Fruit fly (Drosophila melanogaster) whole organism, embryonic: ENCODE results near the gene mas.

Experiments
- Atf6 ChIP-seq: fragments of 200-800 bp; sonication (Bioruptor generic); IDR thresholded peaks from 2 replicates; pipeline ENCODE4 v1.3.6; 2022; ENCODE audit warnings: missing biosample characterization, missing genetic modification characterization
- CG10267 ChIP-seq: fragments of 200-800 bp; sonication (Bioruptor generic); optimal IDR thresholded peaks from 2 replicates; lab custom pipeline; 2018; ENCODE audit warnings: missing biosample characterization, mild to moderate bottlenecking, missing genetic modification characterization, moderate library complexity
- CG10274 ChIP-seq: fragments of 200-800 bp; sonication (Bioruptor generic); optimal IDR thresholded peaks from 3 replicates; lab custom pipeline; 2017; ENCODE audit warnings: missing biosample characterization, mild to moderate bottlenecking, missing genetic modification characterization
- CG10654 ChIP-seq: fragments of 200-800 bp; sonication (Bioruptor generic); optimal IDR thresholded peaks from 2 replicates; lab custom pipeline; 2016; ENCODE audit warnings: missing biosample characterization, missing genetic modification characterization
- CG10979 ChIP-seq: fragments of 200-800 bp; sonication (Bioruptor generic); optimal IDR thresholded peaks from 2 replicates; lab custom pipeline; 2018; ENCODE audit warnings: missing biosample characterization, mild to moderate bottlenecking, missing genetic modification characterization, moderate library complexity
- CG11398 ChIP-seq: fragments of 200-800 bp; sonication (Bioruptor generic); optimal IDR thresholded peaks from 2 replicates; lab custom pipeline; 2016; ENCODE audit warnings: missing biosample characterization, missing genetic modification characterization
- CG1233 ChIP-seq: fragments of 200-800 bp; sonication (Bioruptor generic); optimal IDR thresholded peaks from 4 replicates; lab custom pipeline; 2018; ENCODE audit warnings: missing biosample characterization, mild to moderate bottlenecking, missing genetic modification characterization
- CG13287 ChIP-seq: fragments of 200-800 bp; sonication (Bioruptor generic); IDR thresholded peaks from 2 replicates; pipeline ENCODE4 v1.3.6; 2022; ENCODE audit warnings: missing biosample characterization, missing genetic modification characterization; ENCODE audit not compliant: partially characterized antibody
- CG13424 ChIP-seq: fragments of 200-800 bp; sonication (Bioruptor generic); optimal IDR thresholded peaks from 2 replicates; lab custom pipeline; 2019; ENCODE audit warnings: missing biosample characterization, mild to moderate bottlenecking, missing genetic modification characterization, moderate library complexity
- CG15514 ChIP-seq: fragments of 200-800 bp; sonication (Bioruptor generic); optimal IDR thresholded peaks from 3 replicates; lab custom pipeline; 2017; ENCODE audit warnings: missing biosample characterization, missing genetic modification characterization, mild to moderate bottlenecking, moderate library complexity, missing genetic modification reagents
- CG4820 ChIP-seq: fragments of 200-800 bp; sonication (Bioruptor generic); optimal IDR thresholded peaks from 3 replicates; lab custom pipeline; 2016; ENCODE audit warnings: missing biosample characterization, missing genetic modification characterization
- CG6272 ChIP-seq: fragments of 200-800 bp; sonication (Bioruptor generic); IDR thresholded peaks from 2 replicates; pipeline ENCODE4 v1.3.6; 2022; ENCODE audit warnings: missing biosample characterization, missing genetic modification characterization
- CG7839 ChIP-seq: fragments of 200-800 bp; sonication (Bioruptor generic); optimal IDR thresholded peaks from 3 replicates; lab custom pipeline; 2018; ENCODE audit warnings: missing biosample characterization, mild to moderate bottlenecking, missing genetic modification characterization, moderate library complexity
- CG8290 ChIP-seq, 3 experiments: fragments of 200-800 bp; sonication (Bioruptor generic); optimal IDR thresholded peaks; 2 replicates each; lab custom pipeline; 2016 to 2019; ENCODE audit warnings: missing biosample characterization in 3 of 3, missing genetic modification characterization in 3 of 3, mild to moderate bottlenecking in 2 of 3, moderate library complexity in 1 of 3
- Dp ChIP-seq: fragments of 200-800 bp; sonication (Bioruptor generic); optimal IDR thresholded peaks from 2 replicates; lab custom pipeline; 2018; ENCODE audit warnings: missing biosample characterization, mild to moderate bottlenecking, missing genetic modification characterization, moderate library complexity
- HLH54F ChIP-seq: fragments of 200-800 bp; sonication (Bioruptor generic); optimal IDR thresholded peaks from 3 replicates; lab custom pipeline; 2016; ENCODE audit warnings: missing biosample characterization, missing genetic modification characterization
- HmgZ ChIP-seq: fragments of 200-800 bp; sonication (Bioruptor generic); optimal IDR thresholded peaks from 2 replicates; lab custom pipeline; 2018; ENCODE audit warnings: missing biosample characterization, mild to moderate bottlenecking, missing genetic modification characterization
- MBD-R2 ChIP-seq: fragments of 200-800 bp; sonication (Bioruptor generic); IDR thresholded peaks from 2 replicates; pipeline ENCODE4 v1.3.6; 2022; ENCODE audit warnings: missing biosample characterization, missing genetic modification characterization
- Med ChIP-seq: fragments of 200-800 bp; sonication (Bioruptor generic); peaks from one replicate; lab custom pipeline; 2016; ENCODE audit warnings: missing biosample characterization, missing genetic modification characterization, mild to moderate bottlenecking, inconsistent platforms, moderate library complexity
- Mes4 ChIP-seq: fragments of 200-800 bp; sonication (Bioruptor generic); optimal IDR thresholded peaks from 2 replicates; lab custom pipeline; 2016; ENCODE audit warnings: missing biosample characterization, missing genetic modification characterization
- NK7.1 ChIP-seq: fragments of 200-800 bp; sonication (Bioruptor generic); optimal IDR thresholded peaks from 3 replicates; lab custom pipeline; 2016; ENCODE audit warnings: missing biosample characterization, missing genetic modification characterization
- NfI ChIP-seq: fragments of 200-800 bp; sonication (Bioruptor generic); optimal IDR thresholded peaks from 3 replicates; lab custom pipeline; 2018; ENCODE audit warnings: missing biosample characterization, mild to moderate bottlenecking, missing genetic modification characterization, moderate library complexity
- Opbp ChIP-seq: fragments of 200-800 bp; sonication (Bioruptor generic); IDR thresholded peaks from 3 replicates; pipeline ENCODE4 v1.3.6; 2022; ENCODE audit warnings: missing biosample characterization, missing genetic modification characterization; ENCODE audit not compliant: partially characterized antibody
- Scr ChIP-seq: fragments of 200-800 bp; sonication (Bioruptor generic); IDR thresholded peaks from 2 replicates; pipeline ENCODE4 v1.3.6; 2022; ENCODE audit warnings: missing biosample characterization, missing genetic modification characterization; ENCODE audit not compliant: partially characterized antibody
- Side ChIP-seq: fragments of 200-800 bp; sonication (Bioruptor generic); optimal IDR thresholded peaks from 2 replicates; lab custom pipeline; 2016; ENCODE audit warnings: missing biosample characterization, missing genetic modification characterization
- Tbp ChIP-seq: fragments of >200 bp; optimal IDR thresholded peaks from 2 replicates; lab custom pipeline; 2018; ENCODE audit warnings: missing biosample characterization, missing genetic modification characterization
- Xrp1 ChIP-seq: fragments of 200-800 bp; sonication (Bioruptor generic); IDR thresholded peaks from 2 replicates; pipeline ENCODE4 v1.3.6; 2022; ENCODE audit warnings: missing biosample characterization, missing genetic modification characterization
- btn ChIP-seq: fragments of 200-800 bp; sonication (Bioruptor generic); optimal IDR thresholded peaks from 2 replicates; lab custom pipeline; 2016; ENCODE audit warnings: missing biosample characterization, missing genetic modification characterization
- chif ChIP-seq, 2 experiments: fragments of 200-800 bp; sonication (Bioruptor generic); optimal IDR thresholded peaks; 3 replicates each; lab custom pipeline; 2016; ENCODE audit warnings: missing biosample characterization in 2 of 2, missing genetic modification characterization in 2 of 2
- crp ChIP-seq, 2 experiments: fragments of 200-800 bp; sonication (Bioruptor generic); optimal IDR thresholded peaks; 2 replicates in 1 of 2; 3 replicates in 1 of 2; lab custom pipeline; 2017; ENCODE audit warnings: missing biosample characterization in 2 of 2, missing genetic modification characterization in 2 of 2, mild to moderate bottlenecking in 1 of 2, moderate library complexity in 1 of 2
- gfzf ChIP-seq: fragments of 200-800 bp; sonication (Bioruptor generic); optimal IDR thresholded peaks from 2 replicates; lab custom pipeline; 2016; ENCODE audit warnings: missing biosample characterization, mild to moderate bottlenecking, missing genetic modification characterization, moderate library complexity
- grn ChIP-seq: fragments of 200-800 bp; sonication (Bioruptor generic); optimal IDR thresholded peaks from 3 replicates; lab custom pipeline; 2017; ENCODE audit warnings: missing biosample characterization, missing genetic modification characterization
- insv ChIP-seq, 2 experiments: fragments of 200-800 bp; sonication (Bioruptor generic); optimal IDR thresholded peaks; 3 replicates each; lab custom pipeline; 2016 to 2018; ENCODE audit warnings: missing biosample characterization in 2 of 2, missing genetic modification characterization in 2 of 2
- kay ChIP-seq: fragments of 200-800 bp; sonication (Bioruptor generic); optimal IDR thresholded peaks from 2 replicates; lab custom pipeline; 2016; ENCODE audit warnings: missing biosample characterization, missing genetic modification characterization
- ken ChIP-seq: fragments of 200-800 bp; sonication (Bioruptor generic); IDR thresholded peaks from 3 replicates; pipeline ENCODE4 v1.3.6; 2022; ENCODE audit warnings: missing biosample characterization, missing genetic modification characterization
- nmo ChIP-seq: fragments of 200-800 bp; sonication (Bioruptor generic); optimal IDR thresholded peaks from 2 replicates; lab custom pipeline; 2018; ENCODE audit warnings: missing biosample characterization, mild to moderate bottlenecking, missing genetic modification characterization, moderate library complexity
- odd ChIP-seq: fragments of 200-800 bp; sonication (Bioruptor generic); optimal IDR thresholded peaks from 2 replicates; lab custom pipeline; 2017; ENCODE audit warnings: missing biosample characterization, mild to moderate bottlenecking, missing genetic modification characterization
- onecut ChIP-seq: fragments of 200-800 bp; sonication (Bioruptor generic); IDR thresholded peaks from 2 replicates; pipeline ENCODE4 v1.3.6; 2022; ENCODE audit warnings: missing biosample characterization, missing genetic modification characterization
- otp ChIP-seq: fragments of 200-800 bp; sonication (Bioruptor generic); IDR thresholded peaks from 3 replicates; pipeline ENCODE4, ENCODE4 v1.3.6; 2022; ENCODE audit warnings: missing biosample characterization, missing genetic modification characterization
- so ChIP-seq: fragments of 200-800 bp; sonication (Bioruptor generic); IDR thresholded peaks from 3 replicates; pipeline ENCODE4 v1.3.6; 2022; ENCODE audit warnings: missing biosample characterization, missing genetic modification characterization
- sqz ChIP-seq: fragments of 200-800 bp; sonication (Bioruptor generic); optimal IDR thresholded peaks from 3 replicates; lab custom pipeline; 2018; ENCODE audit warnings: missing biosample characterization, mild to moderate bottlenecking, missing genetic modification characterization
- tll ChIP-seq, 2 experiments: fragments of 200-800 bp in 1 of 2; fragments of >200 bp in 1 of 2; sonication (Bioruptor generic) in 1 of 2; optimal IDR thresholded peaks; 2 replicates each; lab custom pipeline; 2017 to 2019; ENCODE audit warnings: missing biosample characterization in 2 of 2, missing genetic modification characterization in 2 of 2, mild to moderate bottlenecking in 1 of 2, moderate library complexity in 1 of 2
- tup ChIP-seq: fragments of 200-800 bp; sonication (Bioruptor generic); optimal IDR thresholded peaks from 2 replicates; lab custom pipeline; 2016; ENCODE audit warnings: missing biosample characterization, mild to moderate bottlenecking, missing genetic modification characterization, moderate library complexity
- twi ChIP-seq: fragments of 200-800 bp; optimal IDR thresholded peaks from 2 replicates; lab custom pipeline; 2019; ENCODE audit warnings: missing biosample characterization, mild to moderate bottlenecking, missing genetic modification characterization, moderate library complexity
- vnd ChIP-seq: fragments of 200-800 bp; sonication (Bioruptor generic); IDR thresholded peaks from 3 replicates; pipeline ENCODE4 v1.3.6; 2022; ENCODE audit warnings: missing biosample characterization, missing genetic modification characterization; ENCODE audit not compliant: partially characterized antibody
- zen ChIP-seq: fragments of 200-800 bp; sonication (Bioruptor generic); optimal IDR thresholded peaks from 3 replicates; lab custom pipeline; 2018; ENCODE audit warnings: missing biosample characterization, mild to moderate bottlenecking, missing genetic modification characterization, moderate library complexity

mas gene

DNA sequence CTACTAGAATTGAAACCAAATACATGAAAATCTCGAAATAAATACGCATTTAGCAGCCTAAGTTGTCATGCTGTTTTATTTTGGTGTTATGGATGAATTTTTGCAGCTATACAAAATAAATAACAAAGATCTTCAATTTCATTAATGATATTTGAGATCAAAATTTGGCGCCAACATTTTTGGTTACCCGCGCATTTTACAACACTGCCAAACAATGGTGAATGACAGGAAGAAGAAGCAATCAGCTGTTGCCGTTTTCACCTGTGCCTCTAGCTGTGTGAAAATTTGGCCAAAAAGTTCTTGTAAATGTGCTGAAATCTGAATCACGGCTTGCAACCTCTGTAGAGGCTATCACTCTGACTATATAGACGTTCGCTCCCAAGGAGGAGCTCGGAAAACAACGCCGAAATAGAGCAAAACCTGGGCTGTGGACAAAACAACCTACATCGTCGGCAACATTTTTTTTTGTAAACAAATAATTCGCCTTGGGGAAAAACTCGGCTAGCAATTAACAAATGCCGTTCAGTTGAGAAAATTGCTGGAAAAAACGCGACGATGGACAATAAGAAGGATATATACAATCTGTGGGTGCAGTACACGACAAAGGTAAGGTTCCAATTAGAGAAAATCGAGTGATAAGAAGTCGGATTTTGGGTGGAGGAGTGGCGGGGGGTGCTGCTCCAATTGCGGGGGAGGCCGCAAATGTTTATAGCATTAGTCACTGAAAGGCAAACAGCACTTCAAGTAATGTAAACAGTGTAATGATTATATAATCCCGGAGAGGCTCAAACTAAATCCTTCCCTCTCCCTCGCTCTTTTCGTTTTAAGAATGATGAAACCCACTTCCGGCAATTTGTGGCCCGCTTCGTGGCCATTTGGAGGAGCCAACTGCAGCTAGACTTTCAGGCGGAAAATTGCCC, 26.7 kb upstream of the mas start, which contains the start of gene CG43367 (continued):
- TF ChIP-seq CG8290 (GFP tag; optimal IDR thresholded peaks at IDR 0.05; lab: Kevin White, UChicago), result no peak
- no peak for TF ChIP-seq CG8290 (tag; optimal IDR thresholded peaks at IDR 0.05; lab: Kevin White, UChicago)
- TF ChIP-seq Opbp (GFP tag; lab: Robert Waterston, UW), result peak; percentile 50; the same call in 1 of the 3 replicates
- no peak for TF ChIP-seq vnd (GFP tag; lab: Robert Waterston, UW)
- peak; percentile 29 for TF ChIP-seq CG15514 (GFP tag; lab: Kevin White, UChicago)
- TF ChIP-seq zen (tag; lab: Kevin White, UChicago), result no peak
- TF ChIP-seq gfzf (GFP tag; lab: Kevin White, UChicago), result peak; percentile 47
- no peak for TF ChIP-seq CG13424 (tag; lab: Kevin White, UChicago)
- no peak for TF ChIP-seq CG10979 (tag; lab: Kevin White, UChicago)
- no peak for TF ChIP-seq CG6272 (GFP tag; lab: Robert Waterston, UW)
- TF ChIP-seq otp (GFP tag; lab: Robert Waterston, UW), result 0 out of 3 replicates have a peak, but pooled peaks have one; percentile 25
- TF ChIP-seq HmgZ (tag; lab: Kevin White, UChicago), result peak; percentile 45
- peak; percentile 96 for TF ChIP-seq CG10267 (tag; lab: Kevin White, UChicago)
- peak in 1 of 2 experiments; percentile 47 for TF ChIP-seq insv (GFP tag; optimal IDR thresholded peaks at IDR 0.05; lab: Kevin White, UChicago)
- TF ChIP-seq chif (GFP tag; optimal IDR thresholded peaks at IDR 0.05; lab: Kevin White, UChicago), result peak in 1 of 2 experiments; percentile 3
- no peak for TF ChIP-seq CG10274 (GFP tag; lab: Kevin White, UChicago)
- TF ChIP-seq Dp (GFP tag; lab: Kevin White, UChicago), result peak; percentile 97
- TF ChIP-seq Scr (GFP tag; lab: Robert Waterston, UW), result no peak
- TF ChIP-seq Xrp1 (GFP tag; lab: Robert Waterston, UW), result peak; percentile 23; the same call in 1 of the 2 replicates
- TF ChIP-seq sqz, result no peak
- TF ChIP-seq tll (GFP tag; optimal IDR thresholded peaks at IDR 0.05; lab: Kevin White, UChicago), result peak in 1 of 2 experiments; percentile 34
- peak; percentile 15 for TF ChIP-seq nmo (GFP tag; lab: Kevin White, UChicago)
- 0 out of 2 replicates have a peak, but pooled peaks have one; percentile 22 for TF ChIP-seq Atf6 (GFP tag; lab: Robert Waterston, UW)
- peak; percentile 89 for TF ChIP-seq MBD-R2
- TF ChIP-seq HLH54F (GFP tag; lab: Kevin White, UChicago), result peak; percentile 18
- no peak for TF ChIP-seq Mes4 (GFP tag; lab: Kevin White, UChicago)
- no peak for TF ChIP-seq twi (tag; lab: Kevin White, UChicago)
- TF ChIP-seq Side (GFP tag; lab: Kevin White, UChicago), result peak; percentile 20
- no peak for TF ChIP-seq NK7.1 (GFP tag; lab: Kevin White, UChicago)
- no peak for TF ChIP-seq onecut (GFP tag; lab: Robert Waterston, UW)
- TF ChIP-seq so (GFP tag; lab: Robert Waterston, UW), result 0 out of 3 replicates have a peak, but pooled peaks have one; percentile 33
- TF ChIP-seq Tbp (GFP tag; lab: Kevin White, UChicago), result no peak
- TF ChIP-seq tup (GFP tag; lab: Kevin White, UChicago), result no peak
- TF ChIP-seq ken (GFP tag; lab: Robert Waterston, UW), result peak; percentile 31; the same call in 1 of the 3 replicates
- TF ChIP-seq CG11398 (GFP tag; lab: Kevin White, UChicago), result peak; percentile 10
- TF ChIP-seq NfI (GFP tag; lab: Kevin White, UChicago), result peak; percentile 16
- no peak for TF ChIP-seq CG4820 (GFP tag; lab: Kevin White, UChicago)
- no peak for TF ChIP-seq grn (GFP tag; lab: Kevin White, UChicago)
- TF ChIP-seq odd (GFP tag; lab: Kevin White, UChicago), result no peak
- TF ChIP-seq crp (GFP tag; optimal IDR thresholded peaks at IDR 0.05; lab: Kevin White, UChicago), result peak; percentile 94 to 98
- peak; percentile 22; the same call in 1 of the 2 replicates for TF ChIP-seq CG13287
- TF ChIP-seq CG7839 (tag; lab: Kevin White, UChicago), result no peak
- TF ChIP-seq btn, result no peak
- TF ChIP-seq kay (GFP tag; lab: Kevin White, UChicago), result peak; percentile 26
- peak; percentile 89 for TF ChIP-seq Med (GFP tag; lab: Kevin White, UChicago)
- no peak for TF ChIP-seq CG10654 (GFP tag; lab: Kevin White, UChicago)
- TF ChIP-seq CG1233 (GFP tag; lab: Kevin White, UChicago), result no peak
